Fruit fly (Drosophila melanogaster) whole organism, embryonic: ENCODE data around the gene ball.
A peak's percentile ranks its signal among the peaks of the same experiment; 100 is the strongest.

Source experiments
- B-H1 ChIP-seq: fragments of 200-800 bp; sonication (Bioruptor generic); IDR thresholded peaks from 3 replicates; pipeline ENCODE4 v1.3.6; 2022; ENCODE audit warnings: missing biosample characterization, missing genetic modification characterization
- BEAF-32 ChIP-seq: fragments of 200-800 bp; sonication (Bioruptor generic); optimal IDR thresholded peaks from 3 replicates; lab custom pipeline; 2017; ENCODE audit warnings: missing biosample characterization, missing genetic modification characterization, mild to moderate bottlenecking, moderate library complexity, missing genetic modification reagents
- Blimp-1 ChIP-seq: fragments of 200-800 bp; sonication (Bioruptor generic); optimal IDR thresholded peaks from 3 replicates; lab custom pipeline; 2018; ENCODE audit warnings: missing biosample characterization, missing genetic modification characterization, mild to moderate bottlenecking, moderate library complexity, missing genetic modification reagents
- CG12391 ChIP-seq: fragments of 200-800 bp; sonication (Bioruptor generic); optimal IDR thresholded peaks from 3 replicates; lab custom pipeline; 2018; ENCODE audit warnings: missing biosample characterization, mild to moderate bottlenecking, missing genetic modification characterization, moderate library complexity
- CG12942 ChIP-seq: fragments of 200-800 bp; sonication (Bioruptor generic); optimal IDR thresholded peaks from 3 replicates; lab custom pipeline; 2016; ENCODE audit warnings: missing biosample characterization, missing genetic modification characterization
- CG13894 ChIP-seq: fragments of 200-800 bp; sonication (Bioruptor generic); optimal IDR thresholded peaks from 3 replicates; lab custom pipeline; 2018; ENCODE audit warnings: missing biosample characterization, mild to moderate bottlenecking, missing genetic modification characterization, moderate library complexity
- CG14667 ChIP-seq: fragments of 200-800 bp; sonication (Bioruptor generic); IDR thresholded peaks from 2 replicates; pipeline ENCODE4 v1.3.6; 2022; ENCODE audit warnings: missing biosample characterization, missing genetic modification characterization
- CG15601 ChIP-seq: fragments of 200-800 bp; sonication (Bioruptor generic); optimal IDR thresholded peaks from 3 replicates; lab custom pipeline; 2019; ENCODE audit warnings: missing biosample characterization, mild to moderate bottlenecking, missing genetic modification characterization, moderate library complexity
- CG2202 ChIP-seq: fragments of 200-800 bp; sonication (Bioruptor generic); optimal IDR thresholded peaks from 2 replicates; lab custom pipeline; 2018; ENCODE audit warnings: missing biosample characterization, mild to moderate bottlenecking, missing genetic modification characterization
- CG33557 ChIP-seq: fragments of 200-800 bp; sonication (Bioruptor generic); optimal IDR thresholded peaks from 2 replicates; lab custom pipeline; 2019; ENCODE audit warnings: missing biosample characterization, mild to moderate bottlenecking, missing genetic modification characterization, moderate library complexity
- CG4617 ChIP-seq: fragments of 200-800 bp; sonication (Bioruptor generic); optimal IDR thresholded peaks from 3 replicates; lab custom pipeline; 2016; ENCODE audit warnings: missing biosample characterization, missing genetic modification characterization, borderline replicate concordance
- CG5953 ChIP-seq: fragments of 200-800 bp; sonication (Bioruptor generic); IDR thresholded peaks from 2 replicates; pipeline ENCODE4 v1.3.6; 2022; ENCODE audit warnings: missing biosample characterization, missing genetic modification characterization
- Camta ChIP-seq: fragments of 200-800 bp; sonication (Bioruptor generic); optimal IDR thresholded peaks from 2 replicates; lab custom pipeline; 2016; ENCODE audit warnings: missing biosample characterization, missing genetic modification characterization
- D19B ChIP-seq: fragments of 200-800 bp; sonication (Bioruptor generic); optimal IDR thresholded peaks from 2 replicates; lab custom pipeline; 2017; ENCODE audit warnings: missing biosample characterization, mild to moderate bottlenecking, missing genetic modification characterization
- Drgx ChIP-seq: fragments of 200-800 bp; sonication (Bioruptor generic); IDR thresholded peaks from 2 replicates; pipeline ENCODE4 v1.3.6; 2022; ENCODE audit warnings: missing biosample characterization, missing genetic modification characterization
- E2f2 ChIP-seq: fragments of 200-800 bp; sonication (Bioruptor generic); IDR thresholded peaks from 2 replicates; pipeline ENCODE4 v1.3.6; 2022; ENCODE audit warnings: missing biosample characterization, missing genetic modification characterization
- Ets97D ChIP-seq: fragments of 200-800 bp; sonication (Bioruptor generic); optimal IDR thresholded peaks from 3 replicates; lab custom pipeline; 2016; ENCODE audit warnings: missing biosample characterization, missing genetic modification characterization
- HLH4C ChIP-seq: fragments of 200-800 bp; sonication (Bioruptor generic); IDR thresholded peaks from 3 replicates; pipeline ENCODE4 v1.3.6; 2022; ENCODE audit warnings: missing biosample characterization, missing genetic modification characterization; ENCODE audit not compliant: partially characterized antibody
- HLHmδ ChIP-seq: fragments of 200-800 bp; sonication (Bioruptor generic); optimal IDR thresholded peaks from 2 replicates; lab custom pipeline; 2018; ENCODE audit warnings: missing biosample characterization, mild to moderate bottlenecking, missing genetic modification characterization, moderate library complexity
- Lpt ChIP-seq: fragments of >200 bp; optimal IDR thresholded peaks from 2 replicates; lab custom pipeline; 2018; ENCODE audit warnings: missing biosample characterization, missing genetic modification characterization
- Poxn ChIP-seq: fragments of 200-800 bp; sonication (Bioruptor generic); IDR thresholded peaks from 2 replicates; pipeline ENCODE4 v1.3.6; 2022; ENCODE audit warnings: missing biosample characterization, missing genetic modification characterization
- Sin3A ChIP-seq: fragments of >200 bp; optimal IDR thresholded peaks from 2 replicates; lab custom pipeline; 2018
- Six4 ChIP-seq: fragments of 200-800 bp; sonication (Bioruptor generic); optimal IDR thresholded peaks from 2 replicates; lab custom pipeline; 2016; ENCODE audit warnings: missing biosample characterization, missing genetic modification characterization
- Sry-β ChIP-seq: fragments of 200-800 bp; sonication (Bioruptor generic); optimal IDR thresholded peaks from 2 replicates; lab custom pipeline; 2018; ENCODE audit warnings: missing biosample characterization, mild to moderate bottlenecking, missing genetic modification characterization, moderate library complexity
- Usf ChIP-seq: fragments of 200-800 bp; sonication (Bioruptor generic); optimal IDR thresholded peaks from 2 replicates; lab custom pipeline; 2017; ENCODE audit warnings: missing genotype, missing biosample characterization, missing genetic modification characterization
- crp ChIP-seq, 2 experiments: fragments of 200-800 bp; sonication (Bioruptor generic); optimal IDR thresholded peaks; 2 replicates in 1 of 2; 3 replicates in 1 of 2; lab custom pipeline; 2017; ENCODE audit warnings: missing biosample characterization in 2 of 2, missing genetic modification characterization in 2 of 2, mild to moderate bottlenecking in 1 of 2, moderate library complexity in 1 of 2
- dan ChIP-seq: fragments of 200-800 bp; sonication (Bioruptor generic); IDR thresholded peaks from 2 replicates; pipeline ENCODE4 v1.3.6; 2022; ENCODE audit warnings: missing biosample characterization, missing genetic modification characterization
- ewg ChIP-seq: fragments of 200-800 bp; sonication (Bioruptor generic); optimal IDR thresholded peaks from 3 replicates; lab custom pipeline; 2017; ENCODE audit warnings: mild to moderate bottlenecking, missing biosample characterization, missing genetic modification reagents, missing genetic modification characterization
- fd102C ChIP-seq: fragments of 200-800 bp; sonication (Bioruptor generic); optimal IDR thresholded peaks from 2 replicates; lab custom pipeline; 2018; ENCODE audit warnings: missing biosample characterization, mild to moderate bottlenecking, missing genetic modification characterization, moderate library complexity
- gcm ChIP-seq: fragments of 200-800 bp; sonication (Bioruptor generic); optimal IDR thresholded peaks from 2 replicates; lab custom pipeline; 2019; ENCODE audit warnings: missing biosample characterization, mild to moderate bottlenecking, missing genetic modification characterization, moderate library complexity
- gcm2 ChIP-seq: fragments of 200-800 bp; sonication (Bioruptor generic); optimal IDR thresholded peaks from 2 replicates; lab custom pipeline; 2016; ENCODE audit warnings: missing biosample characterization, missing genetic modification characterization
- lilli ChIP-seq: fragments of 200-800 bp; sonication (Bioruptor generic); optimal IDR thresholded peaks from 3 replicates; lab custom pipeline; 2016; ENCODE audit warnings: missing biosample characterization, missing genetic modification characterization
- maf-S ChIP-seq: fragments of 200-800 bp; sonication (Bioruptor generic); optimal IDR thresholded peaks from 2 replicates; lab custom pipeline; 2016; ENCODE audit warnings: missing biosample characterization, missing genetic modification characterization
- nerfin-1 ChIP-seq: fragments of 200-800 bp; sonication (Bioruptor generic); optimal IDR thresholded peaks from 3 replicates; lab custom pipeline; 2019; ENCODE audit warnings: missing biosample characterization, mild to moderate bottlenecking, missing genetic modification characterization, moderate library complexity
- pho ChIP-seq: fragments of 200-800 bp; sonication (Bioruptor generic); optimal IDR thresholded peaks from 2 replicates; lab custom pipeline; 2016; ENCODE audit warnings: missing biosample characterization, missing genetic modification characterization
- phol ChIP-seq: fragments of 200-800 bp; sonication (Bioruptor generic); optimal IDR thresholded peaks from 3 replicates; lab custom pipeline; 2018; ENCODE audit warnings: missing biosample characterization, mild to moderate bottlenecking, missing genetic modification characterization, moderate library complexity
- pum ChIP-seq: fragments of 200-800 bp; sonication (Bioruptor generic); optimal IDR thresholded peaks from 2 replicates; lab custom pipeline; 2016; ENCODE audit warnings: missing biosample characterization, missing genetic modification characterization
- run ChIP-seq: fragments of 200-800 bp; sonication (Bioruptor generic); optimal IDR thresholded peaks from 3 replicates; lab custom pipeline; 2018; ENCODE audit warnings: missing biosample characterization, mild to moderate bottlenecking, missing genetic modification characterization
- sc ChIP-seq, 3 experiments: fragments of >200 bp in 2 of 3; fragments of 200-800 bp in 1 of 3; sonication (Bioruptor generic) in 1 of 3; optimal IDR thresholded peaks; 2 replicates in 2 of 3; 3 replicates in 1 of 3; lab custom pipeline; 2017; ENCODE audit warnings: mild to moderate bottlenecking in 1 of 3, missing biosample characterization in 1 of 3, missing genetic modification characterization in 1 of 3, missing genetic modification reagents in 1 of 3
- sd ChIP-seq: fragments of 200-800 bp; sonication (Bioruptor generic); optimal IDR thresholded peaks from 3 replicates; lab custom pipeline; 2018; ENCODE audit warnings: missing biosample characterization, mild to moderate bottlenecking, missing genetic modification characterization, moderate library complexity
- sima ChIP-seq: fragments of 200-800 bp; sonication (Bioruptor generic); optimal IDR thresholded peaks from 2 replicates; lab custom pipeline; 2016; ENCODE audit warnings: missing biosample characterization, missing genetic modification characterization
- slbo ChIP-seq: fragments of 200-800 bp; sonication (Bioruptor generic); IDR thresholded peaks from 2 replicates; pipeline ENCODE4 v1.3.6; 2022; ENCODE audit warnings: missing biosample characterization, missing genetic modification characterization
- sna ChIP-seq: fragments of 200-800 bp; sonication (Bioruptor generic); IDR thresholded peaks from 2 replicates; pipeline ENCODE4 v1.3.6; 2022; ENCODE audit warnings: missing biosample characterization, missing genetic modification characterization; ENCODE audit not compliant: partially characterized antibody
- toy ChIP-seq: fragments of 200-800 bp; sonication (Bioruptor generic); IDR thresholded peaks from 2 replicates; pipeline ENCODE4 v1.3.6; 2022; ENCODE audit warnings: missing biosample characterization, missing genetic modification characterization
- trem ChIP-seq: fragments of 200-800 bp; optimal IDR thresholded peaks from 3 replicates; lab custom pipeline; 2019; ENCODE audit warnings: missing biosample characterization, mild to moderate bottlenecking, missing genetic modification characterization, moderate library complexity
- wdn ChIP-seq: fragments of 200-800 bp; sonication (Bioruptor generic); IDR thresholded peaks from 2 replicates; pipeline ENCODE4 v1.3.6; 2022; ENCODE audit warnings: missing biosample characterization, missing genetic modification characterization
- wor ChIP-seq: fragments of 200-800 bp; sonication (Bioruptor generic); IDR thresholded peaks from 2 replicates; pipeline ENCODE4 v1.3.6; 2022; ENCODE audit warnings: missing biosample characterization, missing genetic modification characterization
- yki ChIP-seq: fragments of >200 bp; optimal IDR thresholded peaks from 3 replicates; lab custom pipeline; 2018

Gene ball

DNA sequence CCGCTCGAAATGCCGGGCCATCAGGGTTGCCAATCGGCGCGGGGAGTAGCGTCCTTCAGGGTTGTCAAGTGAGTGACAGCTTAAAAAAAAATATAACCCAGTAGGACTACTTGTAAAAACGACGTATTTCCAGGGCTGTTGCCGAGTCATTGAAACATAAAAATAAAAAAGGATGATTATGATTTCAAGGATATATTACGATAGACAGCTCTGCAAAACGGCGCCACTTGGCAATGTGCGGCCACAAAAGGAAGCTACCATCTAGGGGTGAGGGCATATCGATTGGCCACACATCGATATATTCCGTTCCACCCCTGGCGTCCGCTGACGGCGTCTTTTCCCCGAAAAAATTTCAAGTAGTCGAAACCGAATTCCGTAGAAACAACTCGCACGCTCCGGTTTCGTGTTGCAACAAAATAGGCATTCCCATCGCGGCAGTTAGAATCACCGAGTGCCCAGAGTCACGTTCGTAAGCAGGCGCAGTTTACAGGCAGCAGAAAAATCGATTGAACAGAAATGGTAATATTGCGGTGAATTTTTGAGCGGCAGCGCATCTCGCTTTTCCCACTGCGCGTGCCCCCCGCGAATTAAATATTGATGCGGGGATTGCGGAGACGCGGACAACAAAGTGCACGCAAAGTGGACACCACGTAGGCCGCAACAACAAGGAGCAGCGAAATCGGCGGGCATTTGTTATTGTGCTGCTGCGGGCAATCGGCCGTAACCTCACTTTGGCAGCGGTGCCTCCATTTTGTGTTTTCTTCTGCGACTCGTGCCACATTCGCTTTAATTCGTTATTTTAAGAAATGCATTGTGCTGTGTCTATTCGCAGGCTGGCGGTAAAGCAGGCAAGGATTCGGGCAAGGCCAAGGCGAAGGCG, at the start of gene ball, which contains the start of gene His2Av (continued):
- peak; percentile 76 for TF ChIP-seq Blimp-1 (GFP tag; lab: Kevin White, UChicago)
- peak; percentile 87 for TF ChIP-seq CG12942
- TF ChIP-seq fd102C (GFP tag; lab: Kevin White, UChicago) = peak; percentile 58
- peak; percentile 91 for TF ChIP-seq pho (GFP tag; lab: Kevin White, UChicago)
- peak; percentile 44 for TF ChIP-seq D19B (GFP tag; lab: Kevin White, UChicago)
- peak; percentile 87 for TF ChIP-seq pum
- TF ChIP-seq toy (GFP tag; lab: Robert Waterston, UW) = no peak
- peak; percentile 82 for TF ChIP-seq CG13894 (tag; lab: Kevin White, UChicago)
- TF ChIP-seq dan (GFP tag; lab: Robert Waterston, UW) = no peak
- no peak for TF ChIP-seq Lpt (GFP tag; lab: Kevin White, UChicago)
- TF ChIP-seq CG33557 (GFP tag; lab: Kevin White, UChicago) = peak; percentile 59
- TF ChIP-seq HLHmδ = no peak
- peak; percentile 16; the same call in 1 of the 2 replicates for TF ChIP-seq Poxn
- TF ChIP-seq CG12391 = peak; percentile 88
- TF ChIP-seq sd (tag; lab: Kevin White, UChicago) = peak; percentile 89
- peak; percentile 79 for TF ChIP-seq CG4617 (GFP tag; lab: Kevin White, UChicago)
- peak; percentile 69 for TF ChIP-seq CG15601 (tag; lab: Kevin White, UChicago)
- TF ChIP-seq CG14667 (GFP tag; lab: Robert Waterston, UW) = peak; percentile 57
- TF ChIP-seq gcm = peak; percentile 77
- TF ChIP-seq yki = no peak
- TF ChIP-seq phol (tag; lab: Kevin White, UChicago) = peak; percentile 76
- TF ChIP-seq Six4 (GFP tag; lab: Kevin White, UChicago) = peak; percentile 79
- peak; percentile 53 for TF ChIP-seq gcm2 (GFP tag; lab: Kevin White, UChicago)
- TF ChIP-seq HLH4C (GFP tag; lab: Robert Waterston, UW) = peak; percentile 83
- TF ChIP-seq lilli (GFP tag; lab: Kevin White, UChicago) = peak; percentile 95
- peak; percentile 60; the same call in 1 of the 2 replicates for TF ChIP-seq CG5953 (GFP tag; lab: Robert Waterston, UW)
- peak; percentile 84 for TF ChIP-seq wdn (GFP tag; lab: Robert Waterston, UW)
- TF ChIP-seq B-H1 = peak; percentile 66; the same call in 2 of the 3 replicates
- TF ChIP-seq Camta (GFP tag; lab: Kevin White, UChicago) = peak; percentile 74
- TF ChIP-seq slbo (GFP tag; lab: Robert Waterston, UW) = peak; percentile 91
- peak; percentile 92 for TF ChIP-seq sna (GFP tag; lab: Robert Waterston, UW)
- peak; percentile 86 for TF ChIP-seq ewg (GFP tag; lab: Kevin White, UChicago)
- peak; percentile 70 for TF ChIP-seq sima (GFP tag; lab: Kevin White, UChicago)
- peak; percentile 81 for TF ChIP-seq Sin3A (lab: Kevin White, UChicago)
- peak; percentile 70 for TF ChIP-seq CG2202 (tag; lab: Kevin White, UChicago)
- peak; percentile 48 for TF ChIP-seq run
- peak in 1 of 2 experiments; percentile 61 for TF ChIP-seq crp (GFP tag; optimal IDR thresholded peaks at IDR 0.05; lab: Kevin White, UChicago)
- peak; percentile 84 for TF ChIP-seq nerfin-1 (tag; lab: Kevin White, UChicago)
- peak; percentile 72 for TF ChIP-seq Drgx (GFP tag; lab: Robert Waterston, UW)
- TF ChIP-seq E2f2 (GFP tag; lab: Robert Waterston, UW) = peak; percentile 84
- TF ChIP-seq BEAF-32 = peak; percentile 97
- no peak for TF ChIP-seq Sry-β (GFP tag; lab: Kevin White, UChicago)
- TF ChIP-seq trem (tag; lab: Kevin White, UChicago) = peak; percentile 89
- TF ChIP-seq Usf (GFP tag; lab: Kevin White, UChicago) = peak; percentile 54
- peak; percentile 38; the same call in 1 of the 2 replicates for TF ChIP-seq wor (GFP tag; lab: Robert Waterston, UW)
- TF ChIP-seq Ets97D (GFP tag; lab: Kevin White, UChicago) = peak; percentile 86
- TF ChIP-seq sc (optimal IDR thresholded peaks at IDR 0.05; lab: Kevin White, UChicago) = no peak
- peak; percentile 22 for TF ChIP-seq sc (GFP tag; optimal IDR thresholded peaks at IDR 0.05; lab: Kevin White, UChicago)
- TF ChIP-seq maf-S (GFP tag; lab: Kevin White, UChicago) = peak; percentile 84
